Worm (Caenorhabditis elegans) whole organism, L4 larva: ENCODE results near the gene ubc-21.
A peak's percentile ranks its signal among the peaks of the same experiment; 100 is the strongest.

Experiments
- F10B5.3 ChIP-seq: sonication (generic microtip); optimal IDR thresholded peaks from 2 replicates; lab custom pipeline; 2016; ENCODE audit warnings: mild to moderate bottlenecking, missing genetic modification characterization, missing compliant biosample characterization
- F26F4.8 ChIP-seq: fragments of 200-800 bp; sonication (Bioruptor generic); conservative IDR thresholded peaks from 2 replicates; pipeline ENCODE4 v1.3.6; 2022; ENCODE audit warnings: missing genetic modification characterization, missing compliant biosample characterization
- R02D3.7 ChIP-seq: fragments of 150-350 bp; sonication (generic microtip); optimal IDR thresholded peaks from 3 replicates; lab custom pipeline; 2014; ENCODE audit warnings: missing biosample characterization, missing genetic modification characterization
- Y75B8A.6 ChIP-seq: fragments of 200-800 bp; sonication (Bioruptor generic); IDR thresholded peaks from 2 replicates; pipeline ENCODE4 v1.3.6; 2022; ENCODE audit warnings: missing genetic modification reagents, missing genetic modification characterization, missing compliant biosample characterization
- ZK337.2 ChIP-seq: fragments of 200-800 bp; sonication (Bioruptor generic); IDR thresholded peaks from 2 replicates; pipeline ENCODE4 v1.3.6; 2022; ENCODE audit warnings: missing genetic modification reagents, missing genetic modification characterization, missing compliant biosample characterization
- ZK546.5 ChIP-seq, 2 experiments: sonication (generic microtip); optimal IDR thresholded peaks; 2 replicates each; lab custom pipeline; 2017; ENCODE audit warnings: missing biosample characterization in 2 of 2, missing genetic modification characterization in 2 of 2
- aha-1 ChIP-seq: fragments of 150-350 bp; peaks from one replicate; lab custom pipeline; 2014; ENCODE audit warnings: missing biosample characterization, missing genetic modification characterization
- ceh-28 ChIP-seq: fragments of 150-350 bp; optimal IDR thresholded peaks from 2 replicates; lab custom pipeline; 2014; ENCODE audit warnings: missing biosample characterization, missing genetic modification reagents, missing genetic modification characterization
- cey-2 ChIP-seq: sonication (generic microtip); optimal IDR thresholded peaks from 3 replicates; lab custom pipeline; 2017; ENCODE audit warnings: missing genetic modification characterization, mild to moderate bottlenecking, missing compliant biosample characterization, antibody characterized with exemption, borderline replicate concordance; ENCODE audit not compliant: insufficient read depth
- daf-19 ChIP-seq: fragments of 200-800 bp; sonication (Bioruptor generic); conservative IDR thresholded peaks from 2 replicates; pipeline ENCODE4 v1.3.6; 2022; ENCODE audit warnings: missing genetic modification characterization, missing compliant biosample characterization
- dmd-9 ChIP-seq: fragments of 200-800 bp; sonication (Bioruptor generic); IDR thresholded peaks from 2 replicates; pipeline ENCODE4 v1.3.6; 2022; ENCODE audit warnings: missing genetic modification reagents, missing genetic modification characterization, missing compliant biosample characterization
- dve-1 ChIP-seq: sonication (generic microtip); optimal IDR thresholded peaks from 2 replicates; lab custom pipeline; 2017; ENCODE audit warnings: antibody characterized with exemption, mild to moderate bottlenecking, missing genetic modification characterization, missing compliant biosample characterization; ENCODE audit not compliant: insufficient read depth
- egl-27 ChIP-seq: sonication (generic microtip); optimal IDR thresholded peaks from 3 replicates; lab custom pipeline; 2017; ENCODE audit warnings: missing biosample characterization, missing genetic modification reagents, missing genetic modification characterization
- fkh-10 ChIP-seq: fragments of 150-350 bp; optimal IDR thresholded peaks from 2 replicates; lab custom pipeline; 2014; ENCODE audit warnings: missing biosample characterization, missing genetic modification reagents, missing genetic modification characterization
- hif-1 ChIP-seq, 2 experiments: sonication (generic microtip); optimal IDR thresholded peaks; 2 replicates each; lab custom pipeline; 2016 to 2017; ENCODE audit warnings: missing compliant biosample characterization in 2 of 2, missing genetic modification characterization in 2 of 2, missing genetic modification reagents in 2 of 2, missing genotype in 2 of 2, mild to moderate bottlenecking in 1 of 2
- hlh-30 ChIP-seq: sonication (generic microtip); optimal IDR thresholded peaks from 2 replicates; lab custom pipeline; 2017; ENCODE audit warnings: antibody characterized with exemption, mild to moderate bottlenecking, missing genetic modification characterization, missing compliant biosample characterization; ENCODE audit not compliant: insufficient read depth
- hmg-1.1 ChIP-seq: fragments of 200-800 bp; sonication (Bioruptor generic); IDR thresholded peaks from 2 replicates; pipeline ENCODE4 v1.3.6; 2022; ENCODE audit warnings: missing genetic modification reagents, missing genetic modification characterization, missing compliant biosample characterization
- lim-7 ChIP-seq: fragments of 200-800 bp; sonication (Bioruptor generic); IDR thresholded peaks from 2 replicates; pipeline ENCODE4 v1.3.6; 2022; ENCODE audit warnings: missing genetic modification characterization, missing compliant biosample characterization
- lin-1 ChIP-seq: fragments of 200-800 bp; sonication (Bioruptor generic); IDR thresholded peaks from 2 replicates; pipeline ENCODE4 v1.3.6; 2022; ENCODE audit warnings: missing genetic modification reagents, missing genetic modification characterization, missing compliant biosample characterization
- lin-13 ChIP-seq: fragments of 150-350 bp; optimal IDR thresholded peaks from 2 replicates; lab custom pipeline; 2014; ENCODE audit warnings: missing biosample characterization, missing genetic modification reagents, missing genetic modification characterization
- lsy-2 ChIP-seq, 2 experiments: fragments of 150-350 bp in 1 of 2; sonication (generic microtip) in 1 of 2; optimal IDR thresholded peaks; 2 replicates each; lab custom pipeline; 2014 to 2017; ENCODE audit warnings: missing biosample characterization in 2 of 2, missing genetic modification characterization in 2 of 2
- madf-9 ChIP-seq: fragments of 200-800 bp; sonication (Bioruptor generic); conservative IDR thresholded peaks from 2 replicates; pipeline ENCODE4 v1.3.6; 2022; ENCODE audit warnings: missing genetic modification reagents, missing genetic modification characterization, missing compliant biosample characterization
- mdl-1 ChIP-seq, 2 experiments: fragments of 150-350 bp in 1 of 2; sonication (generic microtip) in 1 of 2; optimal IDR thresholded peaks; 2 replicates each; lab custom pipeline; 2014 to 2017; ENCODE audit warnings: missing biosample characterization in 2 of 2, missing genetic modification characterization in 2 of 2
- mes-2 ChIP-seq: sonication (generic microtip); optimal IDR thresholded peaks from 2 replicates; lab custom pipeline; 2016; ENCODE audit warnings: missing genotype, mild to moderate bottlenecking, missing genetic modification characterization, missing compliant biosample characterization; ENCODE audit not compliant: poor library complexity, severe bottlenecking
- nhr-10 ChIP-seq: fragments of 150-350 bp; optimal IDR thresholded peaks from 2 replicates; lab custom pipeline; 2014; ENCODE audit warnings: missing biosample characterization, missing genetic modification characterization
- nhr-11 ChIP-seq: fragments of 150-350 bp; optimal IDR thresholded peaks from 2 replicates; lab custom pipeline; 2014; ENCODE audit warnings: missing biosample characterization, missing genetic modification characterization
- nhr-111 ChIP-seq: fragments of 200-800 bp; sonication (Bioruptor generic); optimal IDR thresholded peaks from 2 replicates; lab custom pipeline; 2018; ENCODE audit warnings: mild to moderate bottlenecking, missing genetic modification characterization, missing compliant biosample characterization
- nhr-237 ChIP-seq: sonication (generic microtip); optimal IDR thresholded peaks from 2 replicates; lab custom pipeline; 2017; ENCODE audit warnings: missing biosample characterization, missing genetic modification characterization
- nhr-25 ChIP-seq: sonication (generic microtip); optimal IDR thresholded peaks from 2 replicates; lab custom pipeline; 2017; ENCODE audit warnings: missing genetic modification characterization, mild to moderate bottlenecking, missing compliant biosample characterization, antibody characterized with exemption, moderate library complexity, borderline replicate concordance; ENCODE audit not compliant: insufficient read depth
- nhr-28 ChIP-seq: fragments of 150-350 bp; optimal IDR thresholded peaks from 2 replicates; lab custom pipeline; 2014; ENCODE audit warnings: missing biosample characterization, missing genetic modification characterization
- nhr-42 ChIP-seq: fragments of 200-800 bp; sonication (Bioruptor generic); IDR thresholded peaks from 2 replicates; pipeline ENCODE4 v1.3.6; 2022; ENCODE audit warnings: missing genetic modification characterization, missing compliant biosample characterization
- nhr-48 ChIP-seq: sonication (generic microtip); optimal IDR thresholded peaks from 2 replicates; lab custom pipeline; 2016; ENCODE audit warnings: mild to moderate bottlenecking, missing genetic modification characterization, missing compliant biosample characterization
- pha-4 ChIP-seq, 2 experiments: fragments of 150-350 bp in 1 of 2; fragments of 200-800 bp in 1 of 2; sonication (Bioruptor generic) in 1 of 2; IDR thresholded peaks in 1 of 2; optimal IDR thresholded peaks in 1 of 2; 2 replicates each; pipeline versions ENCODE4 v1.3.6 to Lab custom; 2014 to 2022; ENCODE audit warnings: missing genetic modification characterization in 2 of 2, missing genetic modification reagents in 2 of 2, missing biosample characterization in 1 of 2, missing compliant biosample characterization in 1 of 2
- php-3 ChIP-seq: fragments of 200-800 bp; sonication (Bioruptor generic); IDR thresholded peaks from 2 replicates; pipeline ENCODE4 v1.3.6; 2022; ENCODE audit warnings: missing genetic modification reagents, missing genetic modification characterization, missing compliant biosample characterization
- rbr-2 ChIP-seq: sonication (generic microtip); optimal IDR thresholded peaks from 2 replicates; lab custom pipeline; 2016; ENCODE audit warnings: missing genotype, missing genetic modification characterization, missing compliant biosample characterization
- saeg-2 ChIP-seq: fragments of 200-800 bp; sonication (Bioruptor generic); IDR thresholded peaks from 2 replicates; pipeline ENCODE4 v1.3.6; 2022; ENCODE audit warnings: missing genetic modification reagents, missing genetic modification characterization, missing compliant biosample characterization
- sdz-12 ChIP-seq: fragments of 200-800 bp; sonication (Bioruptor generic); optimal IDR thresholded peaks from 2 replicates; lab custom pipeline; 2018; ENCODE audit warnings: mild to moderate bottlenecking, missing genetic modification characterization, missing compliant biosample characterization
- set-16 ChIP-seq: fragments of 200-800 bp; sonication (Bioruptor generic); IDR thresholded peaks from 2 replicates; pipeline ENCODE4 v1.3.6; 2022; ENCODE audit warnings: missing genetic modification reagents, missing genetic modification characterization, missing compliant biosample characterization
- snpc-4 ChIP-seq: fragments of 150-350 bp; optimal IDR thresholded peaks from 2 replicates; lab custom pipeline; 2014; ENCODE audit warnings: missing biosample characterization, missing genetic modification characterization
- spr-1 ChIP-seq: sonication (generic microtip); optimal IDR thresholded peaks from 2 replicates; lab custom pipeline; 2016; ENCODE audit warnings: mild to moderate bottlenecking, missing genetic modification characterization, missing compliant biosample characterization
- spr-3 ChIP-seq: fragments of 200-800 bp; sonication (Bioruptor generic); optimal IDR thresholded peaks from 2 replicates; lab custom pipeline; 2018; ENCODE audit warnings: mild to moderate bottlenecking, missing genetic modification characterization, missing compliant biosample characterization
- tag-97 ChIP-seq: fragments of 200-800 bp; sonication (Bioruptor generic); IDR thresholded peaks from 2 replicates; pipeline ENCODE4 v1.3.6; 2022; ENCODE audit warnings: missing genetic modification characterization, missing compliant biosample characterization
- tra-1 ChIP-seq: fragments of 200-800 bp; sonication (Bioruptor generic); IDR thresholded peaks from 2 replicates; pipeline ENCODE4 v1.3.6; 2022; ENCODE audit warnings: missing genetic modification reagents, missing genetic modification characterization, missing compliant biosample characterization
- unc-130 ChIP-seq: sonication (generic microtip); optimal IDR thresholded peaks from 2 replicates; lab custom pipeline; 2016; ENCODE audit warnings: missing genetic modification reagents, missing genetic modification characterization, missing compliant biosample characterization
- unc-39 ChIP-seq: sonication (generic microtip); optimal IDR thresholded peaks from 2 replicates; lab custom pipeline; 2017; ENCODE audit warnings: missing biosample characterization, missing genetic modification characterization
- vab-7 ChIP-seq: fragments of 200-800 bp; sonication (Bioruptor generic); IDR thresholded peaks from 2 replicates; pipeline ENCODE4 v1.3.6; 2022; ENCODE audit warnings: missing genetic modification reagents, missing genetic modification characterization, missing compliant biosample characterization
- zag-1 ChIP-seq: fragments of 150-350 bp; optimal IDR thresholded peaks from 2 replicates; lab custom pipeline; 2014; ENCODE audit warnings: missing biosample characterization, missing genetic modification characterization
- zfp-3 ChIP-seq: fragments of 200-800 bp; sonication (Bioruptor generic); conservative IDR thresholded peaks from 2 replicates; pipeline ENCODE4 v1.3.6; 2022; ENCODE audit warnings: missing genetic modification reagents, missing genetic modification characterization, missing compliant biosample characterization
- ztf-11 ChIP-seq: fragments of 150-350 bp; optimal IDR thresholded peaks from 2 replicates; lab custom pipeline; 2014; ENCODE audit warnings: missing biosample characterization, missing genetic modification characterization
- ztf-7 ChIP-seq: fragments of 150-350 bp; optimal IDR thresholded peaks from 2 replicates; lab custom pipeline; 2014; ENCODE audit warnings: missing biosample characterization, missing genetic modification characterization

Gene ubc-21

DNA sequence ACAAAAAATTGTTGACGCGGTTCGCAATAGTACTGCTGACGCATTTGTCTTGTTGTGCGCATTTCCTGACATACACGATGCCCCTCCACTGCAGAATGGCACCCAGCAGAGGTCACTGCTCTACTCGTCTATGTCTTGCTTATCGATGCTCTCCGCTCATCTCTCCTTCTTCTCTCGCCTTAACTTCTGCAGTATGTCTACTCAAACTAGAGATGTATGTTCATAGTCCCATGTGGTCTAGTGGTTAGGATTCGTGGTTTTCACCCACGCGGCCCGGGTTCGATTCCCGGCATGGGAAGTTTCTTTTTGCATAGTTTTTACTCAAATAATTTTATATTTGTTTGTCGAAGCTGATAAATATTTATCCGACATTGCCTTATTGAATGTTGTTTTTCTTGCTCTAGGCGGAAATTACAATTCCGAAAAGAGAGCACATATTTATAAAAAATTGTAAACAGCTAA lies 33.5 kb upstream of the ubc-21 start, which contains the start of gene C28G1.2 (continued):
- TF ChIP-seq lin-13 (GFP tag; lab: Kevin White, UChicago) (peak; percentile 77), snpc-4 (tag; lab: Kevin White, UChicago) (peak; percentile 18), tra-1 (GFP tag; lab: Robert Waterston, UW) (peak; percentile 95), set-16 (GFP tag; lab: Robert Waterston, UW) (peak; percentile 64), daf-19 (GFP tag; lab: Robert Waterston, UW) (peak; percentile 96), ztf-7 (tag; lab: Kevin White, UChicago) (peak; percentile 90), tag-97 (no peak), nhr-25 (tag; lab: Kevin White, UChicago) (peak; percentile 79), R02D3.7 (tag; lab: Kevin White, UChicago) (peak; percentile 48), php-3 (GFP tag; lab: Robert Waterston, UW) (peak; percentile 78), zag-1 (tag; lab: Kevin White, UChicago) (peak; percentile 48), lin-1 (peak; percentile 83), cey-2 (tag; lab: Kevin White, UChicago) (no peak), F26F4.8 (GFP tag; lab: Robert Waterston, UW) (peak; percentile 95), pha-4 (GFP tag; IDR thresholded peaks at IDR 0.05; lab: Robert Waterston, UW) (peak; percentile 97), pha-4 (tag; optimal IDR thresholded peaks at IDR 0.05; lab: Kevin White, UChicago) (peak; percentile 37), Y75B8A.6 (peak; percentile 95; the same call in 1 of the 2 replicates), egl-27 (tag; lab: Kevin White, UChicago) (peak; percentile 10), mdl-1 (tag; optimal IDR thresholded peaks at IDR 0.05; lab: Kevin White, UChicago) (peak; percentile 77 to 84), nhr-28 (peak; percentile 72), nhr-42 (peak; percentile 88), ZK337.2 (GFP tag; lab: Robert Waterston, UW) (peak; percentile 81), dve-1 (tag; lab: Kevin White, UChicago) (peak; percentile 95), spr-3 (peak; percentile 87), F10B5.3 (tag; lab: Kevin White, UChicago) (peak; percentile 86), nhr-48 (tag; lab: Kevin White, UChicago) (peak; percentile 82), nhr-111 (GFP tag; lab: Kevin White, UChicago) (peak; percentile 90), mes-2 (tag; lab: Kevin White, UChicago) (peak; percentile 89), hif-1 (tag; optimal IDR thresholded peaks at IDR 0.05; lab: Kevin White, UChicago) (peak; percentile 38 to 78), dmd-9 (peak; percentile 93), ZK546.5 (tag; optimal IDR thresholded peaks at IDR 0.05; lab: Kevin White, UChicago) (no peak), hlh-30 (peak; percentile 82), unc-130 (peak; percentile 67), sdz-12 (GFP tag; lab: Kevin White, UChicago) (peak; percentile 80), zfp-3 (GFP tag; lab: Robert Waterston, UW) (peak; percentile 88), nhr-237 (no peak), lim-7 (GFP tag; lab: Robert Waterston, UW) (peak; percentile 99), madf-9 (peak; percentile 94), vab-7 (GFP tag; lab: Robert Waterston, UW) (peak; percentile 94), nhr-10 (tag; lab: Kevin White, UChicago) (peak; percentile 18), spr-1 (peak; percentile 92), lsy-2 (tag; optimal IDR thresholded peaks at IDR 0.05; lab: Kevin White, UChicago) (peak; percentile 65 to 88), ceh-28 (tag; lab: Kevin White, UChicago) (peak; percentile 25), aha-1 (peak; percentile 99), nhr-11 (tag; lab: Kevin White, UChicago) (peak; percentile 79), unc-39 (no peak), ztf-11 (tag; lab: Kevin White, UChicago) (no peak), hmg-1.1 (peak; percentile 99), fkh-10 (GFP tag; lab: Kevin White, UChicago) (peak; percentile 89), saeg-2 (GFP tag; lab: Robert Waterston, UW) (peak; percentile 87), rbr-2 (peak; percentile 97)
